Worm (Caenorhabditis elegans) whole organism, L1 larva: ENCODE data around the gene lgc-53.

ENCODE experiments used
- C16A3.4 ChIP-seq: fragments of 150-350 bp; optimal IDR thresholded peaks from 2 replicates; lab custom pipeline; 2014; ENCODE audit warnings: missing biosample characterization, missing genetic modification characterization
- aha-1 ChIP-seq: fragments of 150-350 bp; optimal IDR thresholded peaks from 2 replicates; lab custom pipeline; 2014; ENCODE audit warnings: missing biosample characterization, missing genetic modification characterization
- alr-1 ChIP-seq: fragments of 200-800 bp; sonication (Bioruptor generic); optimal IDR thresholded peaks from 2 replicates; lab custom pipeline; 2018; ENCODE audit warnings: borderline replicate concordance, mild to moderate bottlenecking, missing genetic modification characterization, missing compliant biosample characterization
- mef-2 ChIP-seq: fragments of 150-350 bp; optimal IDR thresholded peaks from 2 replicates; lab custom pipeline; 2014; ENCODE audit warnings: missing biosample characterization, missing genetic modification characterization
- nhr-90 ChIP-seq: sonication (generic microtip); optimal IDR thresholded peaks from 2 replicates; lab custom pipeline; 2016; ENCODE audit warnings: mild to moderate bottlenecking, missing genetic modification characterization, missing compliant biosample characterization; ENCODE audit not compliant: poor library complexity
- snpc-4 ChIP-seq: fragments of 150-350 bp; optimal IDR thresholded peaks from 2 replicates; lab custom pipeline; 2014; ENCODE audit warnings: missing biosample characterization, missing genetic modification characterization
- unc-62 ChIP-seq: fragments of 150-350 bp; optimal IDR thresholded peaks from 2 replicates; lab custom pipeline; 2014; ENCODE audit warnings: missing biosample characterization, missing genetic modification reagents, missing genetic modification characterization

- TF ChIP-seq unc-62 (no peak), nhr-90 (tag; lab: Kevin White, UChicago) (no peak), alr-1 (tag; lab: Kevin White, UChicago) (no peak), snpc-4 (tag; lab: Kevin White, UChicago) (no peak), C16A3.4 (tag; lab: Kevin White, UChicago) (no peak), aha-1 (tag; lab: Kevin White, UChicago) (no peak), mef-2 (tag; lab: Kevin White, UChicago) (peak; percentile 11)
Observed at ce11 chrX:16734970-16735369, 23.5 kb downstream of the lgc-53 start.
